Worm (Caenorhabditis elegans): ENCODE data around the gene C17F4.11.
"Not testable (repeated sequence)": the region's sequence is repeated elsewhere in the genome, so short reads cannot be mapped to it uniquely, and the experiment has no call there.

The C17F4.11 gene

DNA sequence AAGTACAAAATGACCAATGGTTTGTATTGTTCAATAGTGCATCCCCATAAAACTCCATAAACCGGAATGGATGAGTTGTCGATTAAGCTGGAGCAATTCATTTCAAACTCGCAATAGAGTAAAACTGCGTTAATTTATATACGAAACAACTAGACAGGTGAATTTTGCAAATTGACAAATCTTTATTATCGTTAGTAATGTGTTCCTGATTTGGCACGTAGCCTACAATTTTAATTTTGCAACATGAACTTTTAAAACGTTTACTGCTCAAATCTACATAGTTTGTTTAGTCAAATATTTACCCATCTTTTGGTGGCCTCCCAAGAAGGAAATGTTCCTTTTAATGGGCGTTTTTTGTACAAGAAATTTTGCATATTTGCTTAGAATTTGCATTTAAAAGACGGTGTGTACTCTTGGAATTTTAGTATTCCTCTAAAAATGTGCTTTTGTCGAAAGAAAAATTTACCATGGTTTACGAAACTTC is at the start of gene C17F4.11, which contains the start of gene srz-67:
Gene C17F4.11 (plus strand): TSS at position 434 of the 484 bp plus-strand sequence.
Gene srz-67 (minus strand): TSS at position 101 of the 484 bp plus-strand sequence.
- TF ChIP-seq pha-4 (tag; optimal IDR thresholded peaks at IDR 0.05), result no peak
- TF ChIP-seq cebp-1 (GFP tag; IDR thresholded peaks at IDR 0.05), result no peak
- TF ChIP-seq cebp-1 (tag; optimal IDR thresholded peaks at IDR 0.05), result no peak
- no peak for TF ChIP-seq ztf-6 (GFP tag; IDR thresholded peaks at IDR 0.05)
- no peak for TF ChIP-seq ets-4 (GFP tag; optimal IDR thresholded peaks at IDR 0.05)
- no peak for TF ChIP-seq sptf-2 (GFP tag; optimal IDR thresholded peaks at IDR 0.05)
- no peak for TF ChIP-seq F10E7.11 (tag; optimal IDR thresholded peaks at IDR 0.05)
- TF ChIP-seq somi-1 (GFP tag; optimal IDR thresholded peaks at IDR 0.05), result no peak
- no peak for TF ChIP-seq madf-6 (GFP tag; IDR thresholded peaks at IDR 0.05)
- TF ChIP-seq madf-3 (GFP tag; IDR thresholded peaks at IDR 0.05), result no peak
- TF ChIP-seq F39B2.1 (GFP tag; IDR thresholded peaks at IDR 0.05), result no peak
- TF ChIP-seq F37B4.10 (GFP tag; IDR thresholded peaks at IDR 0.05), result no peak
- no peak for TF ChIP-seq repo-1 (tag; optimal IDR thresholded peaks at IDR 0.05)
- TF ChIP-seq F22D6.2 (tag; optimal IDR thresholded peaks at IDR 0.05), result no peak
- no peak for TF ChIP-seq F55B11.4 (tag; optimal IDR thresholded peaks at IDR 0.05; ENCODE audit: borderline replicate concordance, insufficient read depth)

DNA sequence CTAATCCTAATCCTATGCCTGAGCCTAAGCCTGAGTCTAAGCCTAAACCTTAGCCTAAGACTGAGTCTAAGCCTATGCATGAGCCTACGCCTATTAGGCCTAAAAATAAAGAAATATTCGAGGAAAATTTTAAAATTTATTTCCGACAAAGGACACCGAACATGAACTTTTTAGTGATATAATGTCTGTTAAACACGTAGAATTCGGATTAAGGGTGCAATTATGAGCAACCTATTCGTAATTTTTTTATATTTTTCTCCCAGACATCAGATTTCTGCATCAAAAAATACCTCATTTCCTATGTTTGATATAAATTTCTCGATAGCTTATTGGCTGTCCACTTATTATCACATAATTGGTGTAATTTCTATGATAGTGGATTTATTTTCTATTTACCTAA is 48.2 kb upstream of the C17F4.11 start, which contains the start of gene Y27F2A.11:
Gene Y27F2A.11 (plus strand): TSS at position 301 of the 400 bp plus-strand sequence.
- not testable (repeated sequence) for TF ChIP-seq lsl-1 (GFP tag; optimal IDR thresholded peaks at IDR 0.05); C06A6.2 (GFP tag; conservative IDR thresholded peaks at IDR 0.05); Y56A3A.18 (GFP tag; IDR thresholded peaks at IDR 0.05)

DNA sequence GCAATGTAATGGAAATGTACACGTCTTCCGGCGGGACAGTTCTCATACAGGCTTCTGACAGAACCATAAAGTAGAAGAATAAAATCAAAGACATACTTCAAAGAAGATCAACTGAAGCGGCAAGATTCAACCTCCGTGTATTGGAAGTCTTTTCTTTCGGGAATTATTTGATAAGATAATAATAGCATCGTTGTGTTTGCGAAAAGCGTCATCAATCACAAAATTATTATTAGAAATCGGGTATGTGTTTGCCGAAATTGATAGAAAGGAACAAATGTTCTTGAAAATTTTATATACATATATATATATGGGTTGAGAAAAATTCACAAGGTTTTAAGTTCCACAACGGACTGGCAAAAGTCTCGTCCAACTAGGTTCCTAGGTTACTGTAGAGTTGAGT is 45.7 kb upstream of the C17F4.11 start, which contains the start of gene Y27F2A.9:
Gene Y27F2A.9 (minus strand): TSS at position 101 of the 400 bp plus-strand sequence.
- not testable (repeated sequence) for TF ChIP-seq aptf-2 (GFP tag; conservative IDR thresholded peaks at IDR 0.05); ccch-3 (GFP tag; optimal IDR thresholded peaks at IDR 0.05); nhr-80 (tag; optimal IDR thresholded peaks at IDR 0.05)

DNA sequence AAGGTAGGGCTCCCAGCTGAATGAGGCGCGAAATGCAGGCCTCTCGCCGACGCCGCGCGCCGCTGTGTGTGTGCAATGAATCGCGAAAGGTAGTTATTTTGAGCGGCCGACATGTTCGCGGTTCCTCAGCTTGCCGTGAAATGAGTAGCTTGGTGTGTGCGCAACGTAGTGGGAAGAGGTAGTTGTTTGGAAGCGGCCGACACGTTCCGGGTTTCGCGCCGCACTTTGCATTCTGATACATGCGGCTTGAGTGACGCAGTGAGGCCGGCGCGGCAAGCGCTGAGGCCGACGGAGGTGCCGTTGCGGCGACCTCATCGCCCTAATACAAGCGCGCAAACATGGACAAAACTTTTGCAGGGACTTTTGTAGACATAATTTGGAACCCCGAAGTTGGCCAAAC is 41.5 kb upstream of the C17F4.11 start:
- TF ChIP-seq let-607 (tag; optimal IDR thresholded peaks at IDR 0.05) (no peak), zim-3 (tag; optimal IDR thresholded peaks at IDR 0.05) (no peak), lsl-1 (GFP tag; optimal IDR thresholded peaks at IDR 0.05) (no peak), somi-1 (GFP tag; optimal IDR thresholded peaks at IDR 0.05) (no peak), F39B2.1 (GFP tag; IDR thresholded peaks at IDR 0.05) (no peak), him-1 (tag; optimal IDR thresholded peaks at IDR 0.05) (no peak), B0035.1 (tag; optimal IDR thresholded peaks at IDR 0.05) (no peak), zfh-2 (GFP tag; conservative IDR thresholded peaks at IDR 0.05) (peak; percentile 69; the same call in 1 of the 2 replicates), snpc-4 (GFP tag; optimal IDR thresholded peaks at IDR 0.05) (no peak), snpc-4 (tag; optimal IDR thresholded peaks at IDR 0.05) (peak in 1 of 4 experiments; percentile 68), snpc-1.3 (tag; optimal IDR thresholded peaks at IDR 0.05; ENCODE audit: insufficient read depth) (no peak), F55B11.4 (tag; optimal IDR thresholded peaks at IDR 0.05; ENCODE audit: borderline replicate concordance, insufficient read depth) (no peak), aptf-2 (GFP tag; conservative IDR thresholded peaks at IDR 0.05) (no peak), ceh-40 (GFP tag; IDR thresholded peaks at IDR 0.05) (no peak), lag-1 (GFP tag; IDR thresholded peaks at IDR 0.05) (no peak)

- TF ChIP-seq B0035.1 (tag; optimal IDR thresholded peaks at IDR 0.05) (no peak), C17E4.6 (GFP tag; IDR thresholded peaks at IDR 0.05) (no peak), lin-54 (GFP tag; optimal IDR thresholded peaks at IDR 0.05) (no peak), Y53G8AR.9 (GFP tag; conservative IDR thresholded peaks at IDR 0.05) (no peak), mel-28 (tag; optimal IDR thresholded peaks at IDR 0.05; ENCODE audit: borderline replicate concordance) (no peak), madf-8 (GFP tag; conservative IDR thresholded peaks at IDR 0.05) (no peak), Y56A3A.18 (GFP tag; IDR thresholded peaks at IDR 0.05) (no peak), ceh-79 (tag; optimal IDR thresholded peaks at IDR 0.05) (no peak), ztf-3 (GFP tag; optimal IDR thresholded peaks at IDR 0.05) (no peak), T07F8.4 (tag; optimal IDR thresholded peaks at IDR 0.05) (no peak), attf-3 (GFP tag; conservative IDR thresholded peaks at IDR 0.05) (no peak), him-1 (tag; optimal IDR thresholded peaks at IDR 0.05) (no peak), dox-1 (GFP tag; IDR thresholded peaks at IDR 0.05) (no peak), T26A5.8 (tag; optimal IDR thresholded peaks at IDR 0.05) (no peak)
Observed at ce11 chrII:3196966-3197365, 40.3 kb upstream of the C17F4.11 start, which contains the start of gene gcy-15. Gene gcy-15, minus strand, starts transcription at chrII:3197066.
